Fruit fly (Drosophila melanogaster) whole organism, embryonic: ENCODE measurements around the gene RpS14a.

Experiments
- Ada2b ChIP-seq: fragments of 200-800 bp; sonication (Bioruptor generic); IDR thresholded peaks from 2 replicates; pipeline ENCODE4 v1.3.6; 2022; ENCODE audit warnings: missing biosample characterization, missing genetic modification characterization
- CG10209 ChIP-seq: fragments of 200-800 bp; sonication (Bioruptor generic); optimal IDR thresholded peaks from 3 replicates; lab custom pipeline; 2017; ENCODE audit warnings: missing biosample characterization, mild to moderate bottlenecking, missing genetic modification characterization, missing genetic modification reagents
- CG10654 ChIP-seq: fragments of 200-800 bp; sonication (Bioruptor generic); optimal IDR thresholded peaks from 2 replicates; lab custom pipeline; 2016; ENCODE audit warnings: missing biosample characterization, missing genetic modification characterization
- CG11093 ChIP-seq: fragments of 200-800 bp; sonication (Bioruptor generic); IDR thresholded peaks from 3 replicates; pipeline ENCODE4 v1.3.6; 2022; ENCODE audit warnings: missing biosample characterization, missing genetic modification characterization
- CG12071 ChIP-seq: fragments of 200-800 bp; sonication (Bioruptor generic); optimal IDR thresholded peaks from 3 replicates; lab custom pipeline; 2018; ENCODE audit warnings: missing biosample characterization, mild to moderate bottlenecking, missing genetic modification characterization
- CG12744 ChIP-seq: fragments of 200-800 bp; sonication (Bioruptor generic); optimal IDR thresholded peaks from 2 replicates; lab custom pipeline; 2016; ENCODE audit warnings: missing biosample characterization, missing genetic modification characterization
- CG14965 ChIP-seq: fragments of 200-800 bp; sonication (Bioruptor generic); optimal IDR thresholded peaks from 2 replicates; lab custom pipeline; 2016; ENCODE audit warnings: missing biosample characterization, missing genetic modification characterization, borderline replicate concordance
- CG15514 ChIP-seq: fragments of 200-800 bp; sonication (Bioruptor generic); optimal IDR thresholded peaks from 3 replicates; lab custom pipeline; 2017; ENCODE audit warnings: missing biosample characterization, missing genetic modification characterization, mild to moderate bottlenecking, moderate library complexity, missing genetic modification reagents
- CG1832 ChIP-seq: fragments of 200-800 bp; sonication (Bioruptor generic); optimal IDR thresholded peaks from 2 replicates; lab custom pipeline; 2017; ENCODE audit warnings: missing biosample characterization, mild to moderate bottlenecking, missing genetic modification characterization, inconsistent platforms
- CG18599 ChIP-seq: fragments of 200-800 bp; sonication (Bioruptor generic); optimal IDR thresholded peaks from 3 replicates; lab custom pipeline; 2017; ENCODE audit warnings: missing biosample characterization, missing genetic modification characterization, mild to moderate bottlenecking, moderate library complexity, missing genetic modification reagents
- CG32532 ChIP-seq: fragments of 200-800 bp; sonication (Bioruptor generic); IDR thresholded peaks from 2 replicates; pipeline ENCODE4 v1.3.6; 2022; ENCODE audit warnings: missing biosample characterization, missing genetic modification characterization
- CG34376 ChIP-seq: fragments of 200-800 bp; sonication (Bioruptor generic); optimal IDR thresholded peaks from 2 replicates; lab custom pipeline; 2018; ENCODE audit warnings: missing biosample characterization, mild to moderate bottlenecking, missing genetic modification characterization
- CG43689 ChIP-seq: fragments of 200-800 bp; sonication (Bioruptor generic); IDR thresholded peaks from 2 replicates; pipeline ENCODE4 v1.3.6; 2022; ENCODE audit warnings: missing biosample characterization, missing genetic modification characterization
- CG4707 ChIP-seq: fragments of 200-800 bp; sonication (Bioruptor generic); optimal IDR thresholded peaks from 2 replicates; lab custom pipeline; 2018; ENCODE audit warnings: missing biosample characterization, mild to moderate bottlenecking, missing genetic modification characterization, moderate library complexity
- CG4854 ChIP-seq: fragments of 200-800 bp; sonication (Bioruptor generic); optimal IDR thresholded peaks from 2 replicates; lab custom pipeline; 2016; ENCODE audit warnings: missing biosample characterization, missing genetic modification characterization, inconsistent platforms
- CG7963 ChIP-seq: fragments of 200-800 bp; sonication (Bioruptor generic); IDR thresholded peaks from 3 replicates; pipeline ENCODE4 v1.3.6; 2022; ENCODE audit warnings: missing biosample characterization, missing genetic modification characterization; ENCODE audit not compliant: partially characterized antibody
- CG8089 ChIP-seq: fragments of 200-800 bp; sonication (Bioruptor generic); optimal IDR thresholded peaks from 3 replicates; lab custom pipeline; 2016; ENCODE audit warnings: missing biosample characterization, missing genetic modification characterization
- CG8388 ChIP-seq: fragments of 200-800 bp; sonication (Bioruptor generic); optimal IDR thresholded peaks from 2 replicates; lab custom pipeline; 2019; ENCODE audit warnings: missing biosample characterization, mild to moderate bottlenecking, missing genetic modification characterization, moderate library complexity
- CG9817 ChIP-seq: fragments of 200-800 bp; sonication (Bioruptor generic); optimal IDR thresholded peaks from 2 replicates; lab custom pipeline; 2018; ENCODE audit warnings: missing biosample characterization, mild to moderate bottlenecking, missing genetic modification characterization, moderate library complexity
- Chrac-16 ChIP-seq: fragments of 200-800 bp; sonication (Bioruptor generic); optimal IDR thresholded peaks from 3 replicates; lab custom pipeline; 2016; ENCODE audit warnings: missing biosample characterization, missing genetic modification characterization
- D ChIP-seq, 2 experiments: fragments of 200-800 bp in 1 of 2; fragments of >200 bp in 1 of 2; sonication (Bioruptor generic) in 1 of 2; optimal IDR thresholded peaks; 2 replicates in 1 of 2; 3 replicates in 1 of 2; lab custom pipeline; 2017; ENCODE audit warnings: mild to moderate bottlenecking in 1 of 2, missing biosample characterization in 1 of 2, missing genetic modification characterization in 1 of 2, missing genetic modification reagents in 1 of 2
- D19A ChIP-seq: fragments of 200-800 bp; optimal IDR thresholded peaks from 3 replicates; lab custom pipeline; 2019; ENCODE audit warnings: missing biosample characterization, mild to moderate bottlenecking, missing genetic modification characterization, moderate library complexity
- Drgx ChIP-seq: fragments of 200-800 bp; sonication (Bioruptor generic); IDR thresholded peaks from 2 replicates; pipeline ENCODE4 v1.3.6; 2022; ENCODE audit warnings: missing biosample characterization, missing genetic modification characterization
- Ets65A ChIP-seq: fragments of 200-800 bp; sonication (Bioruptor generic); peaks from one replicate; lab custom pipeline; 2016; ENCODE audit warnings: missing biosample characterization, missing genetic modification characterization
- Ets97D ChIP-seq: fragments of 200-800 bp; sonication (Bioruptor generic); optimal IDR thresholded peaks from 3 replicates; lab custom pipeline; 2016; ENCODE audit warnings: missing biosample characterization, missing genetic modification characterization
- GATAe ChIP-seq: fragments of 200-800 bp; sonication (Bioruptor generic); conservative IDR thresholded peaks from 2 replicates; pipeline ENCODE4 v1.3.6; 2022; ENCODE audit warnings: missing biosample characterization, missing genetic modification characterization
- H15 ChIP-seq: fragments of 200-800 bp; sonication (Bioruptor generic); IDR thresholded peaks from 3 replicates; pipeline ENCODE4 v1.3.6; 2022; ENCODE audit warnings: missing biosample characterization, missing genetic modification characterization
- Jarid2 ChIP-seq: fragments of 200-800 bp; sonication (Bioruptor generic); optimal IDR thresholded peaks from 3 replicates; lab custom pipeline; 2017; ENCODE audit warnings: mild to moderate bottlenecking, missing biosample characterization, missing genetic modification reagents, missing genetic modification characterization
- Lpt ChIP-seq: fragments of >200 bp; optimal IDR thresholded peaks from 2 replicates; lab custom pipeline; 2018; ENCODE audit warnings: missing biosample characterization, missing genetic modification characterization
- Meics ChIP-seq: fragments of 200-800 bp; sonication (Bioruptor generic); optimal IDR thresholded peaks from 2 replicates; lab custom pipeline; 2017; ENCODE audit warnings: missing biosample characterization, mild to moderate bottlenecking, missing genetic modification characterization
- NK7.1 ChIP-seq: fragments of 200-800 bp; sonication (Bioruptor generic); optimal IDR thresholded peaks from 3 replicates; lab custom pipeline; 2016; ENCODE audit warnings: missing biosample characterization, missing genetic modification characterization
- Neu2 ChIP-seq: fragments of 200-800 bp; sonication (Bioruptor generic); optimal IDR thresholded peaks from 3 replicates; lab custom pipeline; 2016; ENCODE audit warnings: missing biosample characterization, missing genetic modification characterization, borderline replicate concordance
- Oli ChIP-seq: fragments of 200-800 bp; sonication (Bioruptor generic); optimal IDR thresholded peaks from 2 replicates; lab custom pipeline; 2018; ENCODE audit warnings: missing biosample characterization, mild to moderate bottlenecking, missing genetic modification characterization, moderate library complexity
- Optix ChIP-seq: fragments of 200-800 bp; sonication (Bioruptor generic); IDR thresholded peaks from 3 replicates; pipeline ENCODE4 v1.3.6; 2022; ENCODE audit warnings: missing biosample characterization, missing genetic modification characterization
- Poxn ChIP-seq: fragments of 200-800 bp; sonication (Bioruptor generic); IDR thresholded peaks from 2 replicates; pipeline ENCODE4 v1.3.6; 2022; ENCODE audit warnings: missing biosample characterization, missing genetic modification characterization
- cas ChIP-seq: fragments of 200-800 bp; sonication (Bioruptor generic); IDR thresholded peaks from 2 replicates; pipeline ENCODE4 v1.3.6; 2022; ENCODE audit warnings: missing biosample characterization, missing genetic modification characterization
- da ChIP-seq: fragments of 200-800 bp; sonication (Bioruptor generic); optimal IDR thresholded peaks from 2 replicates; lab custom pipeline; 2016; ENCODE audit warnings: missing biosample characterization, missing genetic modification characterization
- dati ChIP-seq: fragments of 200-800 bp; sonication (Bioruptor generic); IDR thresholded peaks from 2 replicates; pipeline ENCODE4 v1.3.6; 2022; ENCODE audit warnings: missing biosample characterization, missing genetic modification characterization
- dimm ChIP-seq: fragments of 200-800 bp; sonication (Bioruptor generic); IDR thresholded peaks from 2 replicates; pipeline ENCODE4 v1.3.6; 2022; ENCODE audit warnings: missing biosample characterization, missing genetic modification characterization
- fd64A ChIP-seq: fragments of 200-800 bp; sonication (Bioruptor generic); optimal IDR thresholded peaks from 3 replicates; lab custom pipeline; 2018; ENCODE audit warnings: missing biosample characterization, mild to moderate bottlenecking, missing genetic modification characterization
- ham ChIP-seq: fragments of 200-800 bp; sonication (Bioruptor generic); IDR thresholded peaks from 2 replicates; pipeline ENCODE4 v1.3.6; 2022; ENCODE audit warnings: missing biosample characterization, missing genetic modification characterization
- hth ChIP-seq: fragments of >200 bp; optimal IDR thresholded peaks from 2 replicates; lab custom pipeline; 2017; ENCODE audit warnings: inconsistent platforms
- klu ChIP-seq: fragments of 200-800 bp; sonication (Bioruptor generic); IDR thresholded peaks from 2 replicates; pipeline ENCODE4 v1.3.6; 2022; ENCODE audit warnings: missing biosample characterization, missing genetic modification characterization
- lbe ChIP-seq: fragments of 200-800 bp; sonication (Bioruptor generic); optimal IDR thresholded peaks from 2 replicates; lab custom pipeline; 2016; ENCODE audit warnings: missing biosample characterization, mild to moderate bottlenecking, missing genetic modification characterization
- odd ChIP-seq: fragments of 200-800 bp; sonication (Bioruptor generic); optimal IDR thresholded peaks from 2 replicates; lab custom pipeline; 2017; ENCODE audit warnings: missing biosample characterization, mild to moderate bottlenecking, missing genetic modification characterization
- otp ChIP-seq: fragments of 200-800 bp; sonication (Bioruptor generic); IDR thresholded peaks from 3 replicates; pipeline ENCODE4, ENCODE4 v1.3.6; 2022; ENCODE audit warnings: missing biosample characterization, missing genetic modification characterization
- rib ChIP-seq: fragments of 200-800 bp; sonication (Bioruptor generic); IDR thresholded peaks from 2 replicates; pipeline ENCODE4 v1.3.6; 2022; ENCODE audit warnings: missing biosample characterization, missing genetic modification characterization
- sisA ChIP-seq: fragments of 200-800 bp; sonication (Bioruptor generic); IDR thresholded peaks from 2 replicates; pipeline ENCODE4 v1.3.6; 2022; ENCODE audit warnings: missing biosample characterization, missing genetic modification characterization
- tio ChIP-seq: fragments of 200-800 bp; sonication (Bioruptor generic); optimal IDR thresholded peaks from 2 replicates; lab custom pipeline; 2017; ENCODE audit warnings: missing biosample characterization, missing genetic modification characterization, inconsistent platforms
- tup ChIP-seq: fragments of 200-800 bp; sonication (Bioruptor generic); optimal IDR thresholded peaks from 2 replicates; lab custom pipeline; 2016; ENCODE audit warnings: missing biosample characterization, mild to moderate bottlenecking, missing genetic modification characterization, moderate library complexity

RpS14a gene

dm6 chrX:7920081-7920688, 13.4 kb upstream of the RpS14a start, which contains the start of the genes hdm and Ykt6 (continued):
- TF ChIP-seq dimm (GFP tag; lab: Robert Waterston, UW) (no peak), Oli (tag; lab: Kevin White, UChicago) (no peak), Jarid2 (GFP tag; lab: Kevin White, UChicago) (no peak), CG4707 (GFP tag; lab: Kevin White, UChicago) (no peak), D19A (peak; percentile 59), Chrac-16 (peak; percentile 74), odd (no peak), ham (GFP tag; lab: Robert Waterston, UW) (no peak), Lpt (GFP tag; lab: Kevin White, UChicago) (no peak), CG8388 (GFP tag; lab: Kevin White, UChicago) (peak; percentile 68), CG32532 (GFP tag; lab: Robert Waterston, UW) (peak; percentile 85), klu (GFP tag; lab: Robert Waterston, UW) (no peak), Ets65A (GFP tag; lab: Kevin White, UChicago) (peak; percentile 98), Meics (GFP tag; lab: Kevin White, UChicago) (no peak), sisA (peak; percentile 71), Optix (GFP tag; lab: Robert Waterston, UW) (peak; percentile 85; the same call in 2 of the 3 replicates), Neu2 (GFP tag; lab: Kevin White, UChicago) (peak; percentile 97), CG14965 (GFP tag; lab: Kevin White, UChicago) (peak; percentile 39), CG7963 (GFP tag; lab: Robert Waterston, UW) (peak; percentile 77), CG12071 (GFP tag; lab: Kevin White, UChicago) (no peak), CG11093 (GFP tag; lab: Robert Waterston, UW) (peak; percentile 68), CG43689 (GFP tag; lab: Robert Waterston, UW) (no peak), CG4854 (GFP tag; lab: Kevin White, UChicago) (peak; percentile 28), tup (GFP tag; lab: Kevin White, UChicago) (peak; percentile 60), hth (lab: Kevin White, UChicago) (no peak), D (optimal IDR thresholded peaks at IDR 0.05; lab: Kevin White, UChicago) (no peak), D (GFP tag; optimal IDR thresholded peaks at IDR 0.05; lab: Kevin White, UChicago) (peak; percentile 48), CG10654 (GFP tag; lab: Kevin White, UChicago) (peak; percentile 71), CG12744 (peak; percentile 58), fd64A (GFP tag; lab: Kevin White, UChicago) (no peak), lbe (GFP tag; lab: Kevin White, UChicago) (peak; percentile 64), CG34376 (GFP tag; lab: Kevin White, UChicago) (peak; percentile 62), cas (GFP tag; lab: Robert Waterston, UW) (peak; percentile 45; the same call in 1 of the 2 replicates), GATAe (no peak), CG8089 (GFP tag; lab: Kevin White, UChicago) (peak; percentile 41), otp (GFP tag; lab: Robert Waterston, UW) (peak; percentile 80), CG18599 (GFP tag; lab: Kevin White, UChicago) (peak; percentile 73), tio (no peak), da (GFP tag; lab: Kevin White, UChicago) (peak; percentile 26), Ada2b (GFP tag; lab: Robert Waterston, UW) (peak; percentile 69), H15 (GFP tag; lab: Robert Waterston, UW) (peak; percentile 85), CG10209 (peak; percentile 75), CG1832 (no peak), Drgx (GFP tag; lab: Robert Waterston, UW) (peak; percentile 70), dati (GFP tag; lab: Robert Waterston, UW) (no peak), Poxn (peak; percentile 10; the same call in 1 of the 2 replicates), CG9817 (tag; lab: Kevin White, UChicago) (peak; percentile 72), CG15514 (peak; percentile 82), Ets97D (peak; percentile 73), NK7.1 (GFP tag; lab: Kevin White, UChicago) (peak; percentile 51), rib (GFP tag; lab: Robert Waterston, UW) (peak; percentile 78; the same call in 1 of the 2 replicates)
